Fruit fly (Drosophila melanogaster) Kc167 (cell line): Measurements from ENCODE around the gene CG9837.

ENCODE experiments used
- Sin3A ChIP-seq: fragments of >200 bp; optimal IDR thresholded peaks from 2 replicates; lab custom pipeline; 2018; ENCODE audit warnings: missing external identifiers
- h ChIP-seq: fragments of >200 bp; optimal IDR thresholded peaks from 3 replicates; lab custom pipeline; 2018; ENCODE audit warnings: missing external identifiers
- insv ChIP-seq: fragments of >200 bp; optimal IDR thresholded peaks from 3 replicates; lab custom pipeline; 2018; ENCODE audit warnings: missing external identifiers
- psq ChIP-seq: fragments of >200 bp; optimal IDR thresholded peaks from 2 replicates; lab custom pipeline; 2017; ENCODE audit warnings: missing external identifiers

DNA sequence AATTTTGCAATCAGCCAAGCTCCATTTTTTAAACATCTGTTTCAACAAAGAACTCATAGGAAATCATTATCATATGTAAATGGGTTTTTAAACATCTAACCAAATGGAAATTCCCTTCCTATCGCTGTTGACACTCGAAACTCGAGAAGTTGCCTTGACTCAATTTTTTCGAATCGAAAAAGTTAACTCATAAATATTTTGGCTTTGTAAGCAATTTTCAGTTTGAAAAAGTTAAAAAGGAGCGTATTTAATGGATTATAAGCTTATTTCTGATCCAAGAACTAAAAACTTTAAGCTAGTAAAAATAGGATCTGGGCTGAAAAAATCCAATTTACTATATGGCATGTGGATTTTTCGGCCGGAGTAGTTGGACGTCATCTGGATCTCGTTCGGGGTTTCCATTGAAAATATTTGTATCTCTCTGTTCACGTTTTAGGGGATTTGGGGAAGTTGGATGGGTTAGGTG, at the start of gene CG9837:
- TF ChIP-seq insv (lab: Kevin White, UChicago) (no peak), psq (lab: Kevin White, UChicago) (no peak), h (lab: Kevin White, UChicago) (no peak), Sin3A (lab: Kevin White, UChicago) (no peak)
